Fruit fly (Drosophila melanogaster): ENCODE measurements around the gene CG2611.

dm6 chr2L:20671212-20671611 is 21.2 kb downstream of the CG2611 start:
- no peak for TF ChIP-seq CG34367 (tag; optimal IDR thresholded peaks at IDR 0.05)
- TF ChIP-seq fd96Ca (GFP tag; IDR thresholded peaks at IDR 0.05): no peak
- TF ChIP-seq CG14655 (GFP tag; optimal IDR thresholded peaks at IDR 0.05): no peak
- no peak for TF ChIP-seq rn (GFP tag; IDR thresholded peaks at IDR 0.05)
- no peak for TF ChIP-seq EcR (GFP tag; optimal IDR thresholded peaks at IDR 0.05)
- TF ChIP-seq Pif1B (GFP tag; optimal IDR thresholded peaks at IDR 0.05): no peak
- TF ChIP-seq CG8159 (tag; optimal IDR thresholded peaks at IDR 0.05): no peak
- no peak for TF ChIP-seq D1 (tag; optimal IDR thresholded peaks at IDR 0.05)
- TF ChIP-seq gl (tag; optimal IDR thresholded peaks at IDR 0.05): no peak
- TF ChIP-seq CG12605 (GFP tag; IDR thresholded peaks at IDR 0.05): no peak
- no peak for TF ChIP-seq CG32121 (GFP tag; IDR thresholded peaks at IDR 0.05)
- TF ChIP-seq CG4496 (GFP tag; IDR thresholded peaks at IDR 0.05): no peak
- no peak for TF ChIP-seq CG8301 (tag; optimal IDR thresholded peaks at IDR 0.05)
